ENCODE assay signal across 5 fruit fly cellular contexts in genomic region chrX:18276485-18277321, dm6.
TF ChIP-seq lines count a peak whose summit lies in the region.

Gene upd3 (plus strand): TSS chrX:18277233.

- TF ChIP-seq CTCF in whole organism, embryonic (GFP tag; optimal IDR thresholded peaks at IDR 0.05; lab: Kevin White, UChicago): no peak

TF ChIP-seq in whole organism, 6 proteins besides CTCF, POLR2A, EP300 and RAD21:
- no peak for TF ChIP-seq usp (GFP tag; optimal IDR thresholded peaks at IDR 0.05; lab: Kevin White, UChicago)
- TF ChIP-seq pan (optimal IDR thresholded peaks at IDR 0.05; lab: Kevin White, UChicago): peak; percentile 59
- TF ChIP-seq psq (optimal IDR thresholded peaks at IDR 0.05; lab: Kevin White, UChicago): no peak
- no peak for TF ChIP-seq EcR (GFP tag; optimal IDR thresholded peaks at IDR 0.05; lab: Kevin White, UChicago)
- TF ChIP-seq Dll (optimal IDR thresholded peaks at IDR 0.05; lab: Kevin White, UChicago): peak; percentile 53
- TF ChIP-seq CG8478 (optimal IDR thresholded peaks at IDR 0.05; lab: Kevin White, UChicago): no peak

TF ChIP-seq in whole organism, embryonic, 481 proteins besides CTCF, POLR2A, EP300 and RAD21 (continues in another document):
- TF ChIP-seq Deaf1 (tag; optimal IDR thresholded peaks at IDR 0.05; lab: Kevin White, UChicago): peak; percentile 28
- TF ChIP-seq bab2 (GFP tag; optimal IDR thresholded peaks at IDR 0.05; lab: Kevin White, UChicago): peak; percentile 3
- no peak for TF ChIP-seq fd102C (GFP tag; optimal IDR thresholded peaks at IDR 0.05; lab: Kevin White, UChicago)
- peak; percentile 31 for TF ChIP-seq nom (GFP tag; optimal IDR thresholded peaks at IDR 0.05; lab: Kevin White, UChicago)
- peak; percentile 28 for TF ChIP-seq CG2678 (tag; optimal IDR thresholded peaks at IDR 0.05; lab: Kevin White, UChicago)
- no peak for TF ChIP-seq CG2116 (GFP tag; optimal IDR thresholded peaks at IDR 0.05; lab: Kevin White, UChicago)
- peak; percentile 17 for TF ChIP-seq Med (GFP tag; lab: Kevin White, UChicago)
- TF ChIP-seq CG17328 (GFP tag; IDR thresholded peaks at IDR 0.05; lab: Robert Waterston, UW): no peak
- 0 out of 2 replicates have a peak, but pooled peaks have one; percentile 15 for TF ChIP-seq CG32772 (GFP tag; IDR thresholded peaks at IDR 0.05; lab: Robert Waterston, UW)
- no peak for TF ChIP-seq CG12942 (GFP tag; optimal IDR thresholded peaks at IDR 0.05; lab: Kevin White, UChicago)
- TF ChIP-seq CG8359 (GFP tag; optimal IDR thresholded peaks at IDR 0.05; lab: Kevin White, UChicago; ENCODE audit: borderline replicate concordance): no peak
- TF ChIP-seq H15 (GFP tag; IDR thresholded peaks at IDR 0.05; lab: Robert Waterston, UW): no peak
- no peak for TF ChIP-seq tgo (GFP tag; IDR thresholded peaks at IDR 0.05; lab: Robert Waterston, UW)
- TF ChIP-seq nerfin-1 (tag; optimal IDR thresholded peaks at IDR 0.05; lab: Kevin White, UChicago): no peak
- peak; percentile 66 for TF ChIP-seq sens (GFP tag; lab: Kevin White, UChicago)
- no peak for TF ChIP-seq insv (GFP tag; optimal IDR thresholded peaks at IDR 0.05; lab: Kevin White, UChicago)
- TF ChIP-seq gem (tag; optimal IDR thresholded peaks at IDR 0.05; lab: Kevin White, UChicago): peak; percentile 25
- no peak for TF ChIP-seq Eip74EF (GFP tag; optimal IDR thresholded peaks at IDR 0.05; lab: Kevin White, UChicago)
- no peak for TF ChIP-seq bbx (GFP tag; IDR thresholded peaks at IDR 0.05; lab: Robert Waterston, UW; ENCODE audit: partially characterized antibody)
- peak; percentile 82 for TF ChIP-seq Ets65A (GFP tag; lab: Kevin White, UChicago)
- peak; percentile 53 for TF ChIP-seq row (GFP tag; IDR thresholded peaks at IDR 0.05; lab: Robert Waterston, UW)
- TF ChIP-seq D19B (GFP tag; optimal IDR thresholded peaks at IDR 0.05; lab: Kevin White, UChicago): peak; percentile 89

TF ChIP-seq in whole organism, prepupa, 60 proteins besides CTCF, POLR2A, EP300 and RAD21:
- TF ChIP-seq eg (GFP tag; IDR thresholded peaks at IDR 0.05; lab: Robert Waterston, UW) (peak; percentile 57; the same call in 1 of the 3 replicates), CG9139 (GFP tag; optimal IDR thresholded peaks at IDR 0.05; lab: Kevin White, UChicago) (peak; percentile 21), Met (GFP tag; optimal IDR thresholded peaks at IDR 0.05; lab: Kevin White, UChicago) (peak; percentile 8), CG7368 (GFP tag; optimal IDR thresholded peaks at IDR 0.05; lab: Kevin White, UChicago) (no peak), CG10631 (GFP tag; optimal IDR thresholded peaks at IDR 0.05; lab: Kevin White, UChicago) (no peak), CG6276 (GFP tag; optimal IDR thresholded peaks at IDR 0.05; lab: Kevin White, UChicago) (peak; percentile 9), ss (GFP tag; optimal IDR thresholded peaks at IDR 0.05; lab: Kevin White, UChicago) (peak in 1 of 2 experiments; percentile 39), CG6808 (GFP tag; optimal IDR thresholded peaks at IDR 0.05; lab: Kevin White, UChicago) (peak; percentile 11), vri (GFP tag; optimal IDR thresholded peaks at IDR 0.05; lab: Kevin White, UChicago) (no peak), Sox102F (GFP tag; optimal IDR thresholded peaks at IDR 0.05; lab: Kevin White, UChicago) (no peak), CG8119 (GFP tag; IDR thresholded peaks at IDR 0.05; lab: Robert Waterston, UW) (peak; percentile 57; the same call in 2 of the 3 replicates), CG15336 (GFP tag; IDR thresholded peaks at IDR 0.05; lab: Robert Waterston, UW) (0 out of 2 replicates have a peak, but pooled peaks have one; percentile 8), Gug (GFP tag; IDR thresholded peaks at IDR 0.05; lab: Robert Waterston, UW) (no peak), acj6 (GFP tag; optimal IDR thresholded peaks at IDR 0.05; lab: Kevin White, UChicago) (no peak)

TF ChIP-seq in whole organism, pupa, 21 proteins besides CTCF, POLR2A, EP300 and RAD21:
- TF ChIP-seq fd96Ca (GFP tag; IDR thresholded peaks at IDR 0.05; lab: Robert Waterston, UW): 0 out of 3 replicates have a peak, but pooled peaks have one; percentile 22
- TF ChIP-seq CG15710 (tag; optimal IDR thresholded peaks at IDR 0.05; lab: Kevin White, UChicago): peak; percentile 18
- TF ChIP-seq CG13204 (GFP tag; optimal IDR thresholded peaks at IDR 0.05; lab: Kevin White, UChicago): peak; percentile 68
- 0 out of 2 replicates have a peak, but pooled peaks have one; percentile 44 for TF ChIP-seq CG12605 (GFP tag; IDR thresholded peaks at IDR 0.05; lab: Robert Waterston, UW)
- peak; percentile 31 for TF ChIP-seq CG8159 (tag; optimal IDR thresholded peaks at IDR 0.05; lab: Kevin White, UChicago)
- TF ChIP-seq CG9948 (tag; optimal IDR thresholded peaks at IDR 0.05; lab: Kevin White, UChicago): no peak

TF ChIP-seq in whole organism, wandering third instar larva, 38 proteins besides CTCF, POLR2A, EP300 and RAD21:
- peak in 1 of 2 experiments; percentile 49 for TF ChIP-seq dl (GFP tag; optimal IDR thresholded peaks at IDR 0.05; lab: Kevin White, UChicago; ENCODE audit: insufficient read depth in 1 of 2, partially characterized antibody in 2 of 2)
- no peak for TF ChIP-seq br (GFP tag; optimal IDR thresholded peaks at IDR 0.05; lab: Kevin White, UChicago)
- no peak for TF ChIP-seq Myc (optimal IDR thresholded peaks at IDR 0.05; lab: Kevin White, UChicago)
- TF ChIP-seq Abd-B (GFP tag; optimal IDR thresholded peaks at IDR 0.05; lab: Kevin White, UChicago): no peak
- TF ChIP-seq CG9705 (GFP tag; optimal IDR thresholded peaks at IDR 0.05; lab: Kevin White, UChicago): no peak
- no peak for TF ChIP-seq woc (GFP tag; optimal IDR thresholded peaks at IDR 0.05; lab: Kevin White, UChicago)
- peak; percentile 55 for TF ChIP-seq Dif (GFP tag; optimal IDR thresholded peaks at IDR 0.05; lab: Kevin White, UChicago; ENCODE audit: partially characterized antibody)
- no peak for TF ChIP-seq tai (GFP tag; optimal IDR thresholded peaks at IDR 0.05; lab: Kevin White, UChicago)
